Fruit fly (Drosophila melanogaster) whole organism, prepupa: Measurements from ENCODE around the gene Dscam2.

Experiments
- Blimp-1 ChIP-seq: fragments of 200-800 bp; sonication (Bioruptor generic); optimal IDR thresholded peaks from 3 replicates; lab custom pipeline; 2017; ENCODE audit warnings: missing biosample characterization, missing genetic modification characterization, mild to moderate bottlenecking, moderate library complexity, missing genetic modification reagents
- CG10631 ChIP-seq: fragments of 200-800 bp; sonication (Bioruptor generic); optimal IDR thresholded peaks from 2 replicates; lab custom pipeline; 2016; ENCODE audit warnings: missing biosample characterization, missing genetic modification characterization
- CG10669 ChIP-seq: fragments of 200-800 bp; sonication (Bioruptor generic); optimal IDR thresholded peaks from 3 replicates; lab custom pipeline; 2018; ENCODE audit warnings: missing biosample characterization, mild to moderate bottlenecking, missing genetic modification characterization, moderate library complexity
- CG15336 ChIP-seq: fragments of 200-800 bp; sonication (Bioruptor generic); IDR thresholded peaks from 2 replicates; pipeline ENCODE4 v1.3.6; 2022; ENCODE audit warnings: missing biosample characterization, missing genetic modification characterization
- CG1621 ChIP-seq: fragments of 200-800 bp; sonication (Bioruptor generic); optimal IDR thresholded peaks from 3 replicates; lab custom pipeline; 2018; ENCODE audit warnings: missing biosample characterization, mild to moderate bottlenecking, missing genetic modification characterization
- CG16779 ChIP-seq: fragments of 200-800 bp; sonication (Bioruptor generic); optimal IDR thresholded peaks from 3 replicates; lab custom pipeline; 2017; ENCODE audit warnings: missing biosample characterization, mild to moderate bottlenecking, missing genetic modification characterization
- CG3032 ChIP-seq: fragments of 200-800 bp; optimal IDR thresholded peaks from 2 replicates; lab custom pipeline; 2019; ENCODE audit warnings: missing biosample characterization, mild to moderate bottlenecking, missing genetic modification characterization, moderate library complexity
- CG3919 ChIP-seq: fragments of 200-800 bp; sonication (Bioruptor generic); optimal IDR thresholded peaks from 3 replicates; lab custom pipeline; 2016; ENCODE audit warnings: missing biosample characterization, missing genetic modification characterization
- CG4318 ChIP-seq: fragments of 200-800 bp; sonication (Bioruptor generic); optimal IDR thresholded peaks from 3 replicates; lab custom pipeline; 2017; ENCODE audit warnings: missing biosample characterization, mild to moderate bottlenecking, missing genetic modification characterization
- CG6163 ChIP-seq: fragments of 200-800 bp; sonication (Bioruptor generic); IDR thresholded peaks from 3 replicates; pipeline ENCODE4 v1.3.6; 2022; ENCODE audit warnings: missing biosample characterization, missing genetic modification characterization
- CG6276 ChIP-seq: fragments of 200-800 bp; sonication (Bioruptor generic); optimal IDR thresholded peaks from 2 replicates; lab custom pipeline; 2017; ENCODE audit warnings: missing biosample characterization, mild to moderate bottlenecking, missing genetic modification characterization
- CG6792 ChIP-seq: fragments of 200-800 bp; sonication (Bioruptor generic); optimal IDR thresholded peaks from 3 replicates; lab custom pipeline; 2016; ENCODE audit warnings: missing biosample characterization, missing genetic modification characterization
- CG6854 ChIP-seq: fragments of 200-800 bp; sonication (Bioruptor generic); optimal IDR thresholded peaks from 2 replicates; lab custom pipeline; 2017; ENCODE audit warnings: missing biosample characterization, mild to moderate bottlenecking, missing genetic modification characterization
- CG7368 ChIP-seq: fragments of 200-800 bp; sonication (Bioruptor generic); optimal IDR thresholded peaks from 3 replicates; lab custom pipeline; 2016; ENCODE audit warnings: missing biosample characterization, missing genetic modification characterization
- CG8119 ChIP-seq: fragments of 200-800 bp; sonication (Bioruptor generic); IDR thresholded peaks from 3 replicates; pipeline ENCODE4 v1.3.6; 2022; ENCODE audit warnings: missing biosample characterization, missing genetic modification characterization
- CG8319 ChIP-seq: fragments of 200-800 bp; sonication (Bioruptor generic); optimal IDR thresholded peaks from 3 replicates; lab custom pipeline; 2016; ENCODE audit warnings: missing biosample characterization, missing genetic modification characterization
- CG9139 ChIP-seq: fragments of 200-800 bp; sonication (Bioruptor generic); optimal IDR thresholded peaks from 3 replicates; lab custom pipeline; 2017; ENCODE audit warnings: missing biosample characterization, mild to moderate bottlenecking, missing genetic modification characterization
- Eip78C ChIP-seq: fragments of 200-800 bp; sonication (Bioruptor generic); peaks from one replicate; lab custom pipeline; 2016; ENCODE audit warnings: missing biosample characterization, missing genetic modification characterization
- Eip93F ChIP-seq: fragments of 200-800 bp; sonication (Bioruptor generic); optimal IDR thresholded peaks from 2 replicates; lab custom pipeline; 2016; ENCODE audit warnings: missing biosample characterization, mild to moderate bottlenecking, missing genetic modification characterization
- Ets21C ChIP-seq: fragments of 200-800 bp; sonication (Bioruptor generic); optimal IDR thresholded peaks from 3 replicates; lab custom pipeline; 2016; ENCODE audit warnings: missing biosample characterization, missing genetic modification characterization
- Gug ChIP-seq: fragments of 200-800 bp; sonication (Bioruptor generic); IDR thresholded peaks from 2 replicates; pipeline ENCODE4 v1.3.6; 2022; ENCODE audit warnings: missing biosample characterization, missing genetic modification characterization
- Hr4 ChIP-seq: fragments of 200-800 bp; sonication (Bioruptor generic); optimal IDR thresholded peaks from 3 replicates; lab custom pipeline; 2016; ENCODE audit warnings: missing biosample characterization, missing genetic modification characterization
- Lpt ChIP-seq: fragments of 200-800 bp; sonication (Bioruptor generic); optimal IDR thresholded peaks from 3 replicates; lab custom pipeline; 2016; ENCODE audit warnings: missing biosample characterization, missing genetic modification characterization
- Met ChIP-seq: fragments of 200-800 bp; sonication (Bioruptor generic); optimal IDR thresholded peaks from 3 replicates; lab custom pipeline; 2016; ENCODE audit warnings: missing biosample characterization, missing genetic modification characterization
- OdsH ChIP-seq: fragments of 200-800 bp; sonication (Bioruptor generic); optimal IDR thresholded peaks from 3 replicates; lab custom pipeline; 2016; ENCODE audit warnings: missing biosample characterization, missing genetic modification characterization
- Smox ChIP-seq: fragments of 200-800 bp; sonication (Bioruptor generic); optimal IDR thresholded peaks from 3 replicates; lab custom pipeline; 2016; ENCODE audit warnings: missing biosample characterization, missing genetic modification characterization
- Sox102F ChIP-seq: fragments of 200-800 bp; sonication (Bioruptor generic); optimal IDR thresholded peaks from 2 replicates; lab custom pipeline; 2016; ENCODE audit warnings: missing biosample characterization, mild to moderate bottlenecking, missing genetic modification characterization
- Sox14 ChIP-seq: fragments of 200-800 bp; sonication (Bioruptor generic); optimal IDR thresholded peaks from 3 replicates; lab custom pipeline; 2016; ENCODE audit warnings: missing biosample characterization, missing genetic modification characterization
- Sox15 ChIP-seq: fragments of 200-800 bp; sonication (Bioruptor generic); optimal IDR thresholded peaks from 3 replicates; lab custom pipeline; 2016; ENCODE audit warnings: missing biosample characterization, missing genetic modification characterization
- achi ChIP-seq: fragments of 200-800 bp; sonication (Bioruptor generic); optimal IDR thresholded peaks from 3 replicates; lab custom pipeline; 2016; ENCODE audit warnings: missing biosample characterization, missing genetic modification characterization
- acj6 ChIP-seq: fragments of 200-800 bp; sonication (Bioruptor generic); optimal IDR thresholded peaks from 3 replicates; lab custom pipeline; 2016; ENCODE audit warnings: missing biosample characterization, missing genetic modification characterization
- dac ChIP-seq: fragments of 200-800 bp; sonication (Bioruptor generic); optimal IDR thresholded peaks from 2 replicates; lab custom pipeline; 2017; ENCODE audit warnings: missing biosample characterization, mild to moderate bottlenecking, missing genetic modification characterization
- eg ChIP-seq: fragments of 200-800 bp; sonication (Bioruptor generic); IDR thresholded peaks from 3 replicates; pipeline ENCODE4 v1.3.6; 2022; ENCODE audit warnings: missing biosample characterization, missing genetic modification characterization
- fd59A ChIP-seq: fragments of 200-800 bp; sonication (Bioruptor generic); optimal IDR thresholded peaks from 2 replicates; lab custom pipeline; 2017; ENCODE audit warnings: missing biosample characterization, mild to moderate bottlenecking, missing genetic modification characterization, missing genetic modification reagents
- fd85E ChIP-seq: fragments of 200-800 bp; sonication (Bioruptor generic); optimal IDR thresholded peaks from 3 replicates; lab custom pipeline; 2016; ENCODE audit warnings: missing biosample characterization, missing genetic modification characterization
- fkh ChIP-seq: fragments of 200-800 bp; sonication (Bioruptor generic); optimal IDR thresholded peaks from 3 replicates; lab custom pipeline; 2017; ENCODE audit warnings: missing biosample characterization, mild to moderate bottlenecking, missing genetic modification characterization, moderate library complexity
- lz ChIP-seq: fragments of 200-800 bp; sonication (Bioruptor generic); optimal IDR thresholded peaks from 3 replicates; lab custom pipeline; 2016; ENCODE audit warnings: missing biosample characterization, missing genetic modification characterization
- pdm3 ChIP-seq: fragments of 200-800 bp; sonication (Bioruptor generic); optimal IDR thresholded peaks from 3 replicates; lab custom pipeline; 2016; ENCODE audit warnings: missing biosample characterization, missing genetic modification characterization
- salr ChIP-seq, 2 experiments: fragments of 200-800 bp; sonication (Bioruptor generic); optimal IDR thresholded peaks; 3 replicates each; lab custom pipeline; 2016 to 2018; ENCODE audit warnings: missing biosample characterization in 2 of 2, missing genetic modification characterization in 2 of 2, mild to moderate bottlenecking in 1 of 2
- spab ChIP-seq: fragments of 200-800 bp; sonication (Bioruptor generic); optimal IDR thresholded peaks from 2 replicates; lab custom pipeline; 2017; ENCODE audit warnings: missing biosample characterization, mild to moderate bottlenecking, missing genetic modification characterization, missing genetic modification reagents
- ss ChIP-seq, 2 experiments: fragments of 200-800 bp; sonication (Bioruptor generic); optimal IDR thresholded peaks; 2 replicates in 1 of 2; 3 replicates in 1 of 2; lab custom pipeline; 2017 to 2018; ENCODE audit warnings: mild to moderate bottlenecking in 2 of 2, missing biosample characterization in 2 of 2, missing genetic modification characterization in 2 of 2, moderate library complexity in 1 of 2
- topi ChIP-seq: fragments of 200-800 bp; sonication (Bioruptor generic); optimal IDR thresholded peaks from 3 replicates; lab custom pipeline; 2016; ENCODE audit warnings: missing biosample characterization, missing genetic modification characterization

Gene Dscam2

dm6 chr3L:7155522-7155978 is 34.2 kb downstream of the Dscam2 start (continued):
- TF ChIP-seq CG6792 (GFP tag; lab: Kevin White, UChicago) (peak; percentile 68), Sox15 (GFP tag; lab: Kevin White, UChicago) (peak; percentile 35), CG10669 (GFP tag; lab: Kevin White, UChicago) (peak; percentile 55), fd59A (GFP tag; lab: Kevin White, UChicago) (peak; percentile 63), Met (peak; percentile 74), Eip78C (GFP tag; lab: Kevin White, UChicago) (peak; percentile 94), dac (GFP tag; lab: Kevin White, UChicago) (peak; percentile 61), CG3032 (peak; percentile 60), CG9139 (GFP tag; lab: Kevin White, UChicago) (no peak), pdm3 (peak; percentile 74), fkh (GFP tag; lab: Kevin White, UChicago) (no peak), CG16779 (peak; percentile 45), CG6854 (GFP tag; lab: Kevin White, UChicago) (no peak), salr (GFP tag; optimal IDR thresholded peaks at IDR 0.05; lab: Kevin White, UChicago) (peak in 1 of 2 experiments; percentile 85), Smox (GFP tag; lab: Kevin White, UChicago) (peak; percentile 74), Lpt (GFP tag; lab: Kevin White, UChicago) (peak; percentile 64), Sox102F (GFP tag; lab: Kevin White, UChicago) (peak; percentile 75), CG8319 (GFP tag; lab: Kevin White, UChicago) (peak; percentile 18), CG8119 (GFP tag; lab: Robert Waterston, UW) (peak; percentile 58; the same call in 2 of the 3 replicates), CG6276 (GFP tag; lab: Kevin White, UChicago) (peak; percentile 74), CG7368 (peak; percentile 22), eg (GFP tag; lab: Robert Waterston, UW) (no peak; the same call in 2 of the 3 replicates), acj6 (GFP tag; lab: Kevin White, UChicago) (peak; percentile 71), CG10631 (GFP tag; lab: Kevin White, UChicago) (peak; percentile 62), OdsH (GFP tag; lab: Kevin White, UChicago) (peak; percentile 74), topi (peak; percentile 70), Ets21C (GFP tag; lab: Kevin White, UChicago) (peak; percentile 49), Eip93F (GFP tag; lab: Kevin White, UChicago) (no peak), achi (peak; percentile 68), CG3919 (peak; percentile 57), fd85E (GFP tag; lab: Kevin White, UChicago) (no peak), Sox14 (GFP tag; lab: Kevin White, UChicago) (peak; percentile 68), lz (peak; percentile 67), CG6163 (GFP tag; lab: Robert Waterston, UW) (0 out of 3 replicates have a peak, but pooled peaks have one; percentile 20), spab (GFP tag; lab: Kevin White, UChicago) (peak; percentile 63), CG4318 (GFP tag; lab: Kevin White, UChicago) (peak; percentile 77), CG1621 (tag; lab: Kevin White, UChicago) (no peak), CG15336 (GFP tag; lab: Robert Waterston, UW) (peak; percentile 39; the same call in 1 of the 2 replicates), ss (GFP tag; optimal IDR thresholded peaks at IDR 0.05; lab: Kevin White, UChicago) (peak; percentile 48 to 54), Gug (GFP tag; lab: Robert Waterston, UW) (0 out of 2 replicates have a peak, but pooled peaks have one; percentile 14), Blimp-1 (peak; percentile 27), Hr4 (GFP tag; lab: Kevin White, UChicago) (peak; percentile 86)
- TF ChIP-seq, all 60 proteins: peak for 51
